Fruit fly (Drosophila melanogaster) whole organism, wandering third instar larva: ENCODE measurements around the gene ATP7.
A peak's percentile ranks its signal among the peaks of the same experiment; 100 is the strongest.

ENCODE experiments used
- Abd-B ChIP-seq: fragments of >200 bp; optimal IDR thresholded peaks from 2 replicates; lab custom pipeline; 2017; ENCODE audit warnings: missing biosample characterization, missing genetic modification characterization
- CG32264 ChIP-seq: fragments of 200-800 bp; sonication (Bioruptor generic); optimal IDR thresholded peaks from 2 replicates; lab custom pipeline; 2016; ENCODE audit warnings: missing biosample characterization, missing genetic modification characterization
- CG9705 ChIP-seq: fragments of 200-800 bp; sonication (Bioruptor generic); optimal IDR thresholded peaks from 2 replicates; lab custom pipeline; 2018; ENCODE audit warnings: missing biosample characterization, mild to moderate bottlenecking, missing genetic modification characterization
- CrebA ChIP-seq: fragments of 200-800 bp; sonication (Bioruptor generic); optimal IDR thresholded peaks from 2 replicates; lab custom pipeline; 2016; ENCODE audit warnings: missing biosample characterization, mild to moderate bottlenecking, missing genetic modification characterization, borderline replicate concordance
- Dfd ChIP-seq: fragments of >200 bp; optimal IDR thresholded peaks from 2 replicates; lab custom pipeline; 2017; ENCODE audit warnings: missing biosample characterization, missing genetic modification characterization
- Dif ChIP-seq: fragments of 200-275, 200-300 bp; sonication (Bioruptor generic); optimal IDR thresholded peaks from 2 replicates; lab custom pipeline; 2018; ENCODE audit warnings: missing biosample characterization, missing genetic modification characterization; ENCODE audit not compliant: partially characterized antibody
- GATAd ChIP-seq: sonication (Bioruptor generic); optimal IDR thresholded peaks from 2 replicates; lab custom pipeline; 2016; ENCODE audit warnings: missing biosample characterization, missing genetic modification characterization
- HLH106 ChIP-seq: fragments of 200-800 bp; optimal IDR thresholded peaks from 3 replicates; lab custom pipeline; 2019; ENCODE audit warnings: missing biosample characterization, mild to moderate bottlenecking, missing genetic modification characterization, moderate library complexity
- Hnf4 ChIP-seq: fragments of 200-800 bp; sonication (Bioruptor generic); optimal IDR thresholded peaks from 2 replicates; lab custom pipeline; 2016; ENCODE audit warnings: missing biosample characterization, mild to moderate bottlenecking, missing genetic modification characterization
- Hr78 ChIP-seq: fragments of >200 bp; optimal IDR thresholded peaks from 2 replicates; lab custom pipeline; 2017; ENCODE audit warnings: missing biosample characterization, missing genetic modification characterization
- Jra ChIP-seq: sonication (Bioruptor generic); optimal IDR thresholded peaks from 2 replicates; lab custom pipeline; 2016; ENCODE audit warnings: missing biosample characterization, missing genetic modification characterization
- Mio ChIP-seq: sonication (Bioruptor generic); optimal IDR thresholded peaks from 2 replicates; lab custom pipeline; 2016; ENCODE audit warnings: missing biosample characterization, missing genetic modification characterization
- Myc ChIP-seq: fragments of >200 bp; optimal IDR thresholded peaks from 2 replicates; lab custom pipeline; 2017
- N ChIP-seq: fragments of >200 bp; optimal IDR thresholded peaks from 2 replicates; lab custom pipeline; 2018; ENCODE audit warnings: missing biosample characterization, missing external identifiers, missing genetic modification characterization
- OdsH ChIP-seq: fragments of 200-800 bp; sonication (Bioruptor generic); optimal IDR thresholded peaks from 2 replicates; lab custom pipeline; 2016; ENCODE audit warnings: missing biosample characterization, mild to moderate bottlenecking, missing genetic modification characterization
- Rel ChIP-seq, 2 experiments: fragments of 200-800 bp; sonication (Bioruptor generic) in 1 of 2; optimal IDR thresholded peaks; 2 replicates in 1 of 2; 3 replicates in 1 of 2; lab custom pipeline; 2016 to 2019; ENCODE audit warnings: mild to moderate bottlenecking in 2 of 2, missing biosample characterization in 2 of 2, missing genetic modification characterization in 2 of 2, moderate library complexity in 1 of 2
- Vsx2 ChIP-seq: fragments of 200-300, 225-300 bp; sonication (Bioruptor generic); optimal IDR thresholded peaks from 2 replicates; lab custom pipeline; 2018; ENCODE audit warnings: missing biosample characterization, missing genetic modification characterization; ENCODE audit not compliant: partially characterized antibody
- br ChIP-seq: fragments of 200-800 bp; sonication (Bioruptor generic); optimal IDR thresholded peaks from 2 replicates; lab custom pipeline; 2016; ENCODE audit warnings: missing biosample characterization, missing genetic modification characterization
- brk ChIP-seq: fragments of 200-800 bp; sonication (Bioruptor generic); optimal IDR thresholded peaks from 2 replicates; lab custom pipeline; 2016; ENCODE audit warnings: missing biosample characterization, mild to moderate bottlenecking, missing genetic modification characterization
- dmrt93B ChIP-seq: fragments of 200-800 bp; sonication (Bioruptor generic); optimal IDR thresholded peaks from 2 replicates; lab custom pipeline; 2018; ENCODE audit warnings: missing biosample characterization, mild to moderate bottlenecking, missing genetic modification characterization
- dsf ChIP-seq: sonication (Bioruptor generic); optimal IDR thresholded peaks from 2 replicates; lab custom pipeline; 2016; ENCODE audit warnings: missing biosample characterization, missing genetic modification characterization, borderline replicate concordance
- ey ChIP-seq: fragments of 200-800 bp; sonication (Bioruptor generic); optimal IDR thresholded peaks from 2 replicates; lab custom pipeline; 2016; ENCODE audit warnings: missing biosample characterization, missing genetic modification characterization
- foxo ChIP-seq, 2 experiments: fragments of 200-800 bp; sonication (Bioruptor generic); optimal IDR thresholded peaks; 2 replicates in 1 of 2; 3 replicates in 1 of 2; lab custom pipeline; 2016 to 2017; ENCODE audit warnings: missing biosample characterization in 2 of 2, missing genetic modification characterization in 2 of 2
- fru ChIP-seq: fragments of 200-800 bp; sonication (Bioruptor generic); optimal IDR thresholded peaks from 3 replicates; lab custom pipeline; 2016; ENCODE audit warnings: missing biosample characterization, mild to moderate bottlenecking, missing genetic modification characterization
- h ChIP-seq: fragments of 200-800 bp; sonication (Bioruptor generic); optimal IDR thresholded peaks from 3 replicates; lab custom pipeline; 2016; ENCODE audit warnings: missing biosample characterization, mild to moderate bottlenecking, missing genetic modification characterization
- jim ChIP-seq: fragments of 175-275, 200-325 bp; sonication (Bioruptor generic); optimal IDR thresholded peaks from 2 replicates; lab custom pipeline; 2016; ENCODE audit warnings: missing biosample characterization, mild to moderate bottlenecking, missing genetic modification characterization
- lola ChIP-seq: fragments of >200 bp; optimal IDR thresholded peaks from 2 replicates; lab custom pipeline; 2017; ENCODE audit warnings: missing biosample characterization, missing genetic modification characterization
- pan ChIP-seq: fragments of >200 bp; optimal IDR thresholded peaks from 2 replicates; lab custom pipeline; 2017
- psq ChIP-seq: fragments of 200-800 bp; sonication (Bioruptor generic); optimal IDR thresholded peaks from 3 replicates; lab custom pipeline; 2017; ENCODE audit warnings: missing biosample characterization, mild to moderate bottlenecking, missing genetic modification characterization, moderate library complexity
- rgr ChIP-seq: fragments of 200-800 bp; sonication (Bioruptor generic); optimal IDR thresholded peaks from 3 replicates; lab custom pipeline; 2016; ENCODE audit warnings: missing biosample characterization, mild to moderate bottlenecking, missing genetic modification characterization
- sage ChIP-seq: fragments of 200-800 bp; sonication (Bioruptor generic); optimal IDR thresholded peaks from 2 replicates; lab custom pipeline; 2016; ENCODE audit warnings: missing biosample characterization, mild to moderate bottlenecking, missing genetic modification characterization
- sv ChIP-seq: fragments of 200-800 bp; sonication (Bioruptor generic); optimal IDR thresholded peaks from 3 replicates; lab custom pipeline; 2016; ENCODE audit warnings: missing biosample characterization, missing genetic modification characterization
- tai ChIP-seq: sonication (Bioruptor generic); optimal IDR thresholded peaks from 2 replicates; lab custom pipeline; 2016; ENCODE audit warnings: missing biosample characterization, missing genetic modification characterization
- usp ChIP-seq: fragments of >200 bp; optimal IDR thresholded peaks from 2 replicates; lab custom pipeline; 2017; ENCODE audit warnings: missing biosample characterization, missing genetic modification characterization

ATP7 gene

DNA sequence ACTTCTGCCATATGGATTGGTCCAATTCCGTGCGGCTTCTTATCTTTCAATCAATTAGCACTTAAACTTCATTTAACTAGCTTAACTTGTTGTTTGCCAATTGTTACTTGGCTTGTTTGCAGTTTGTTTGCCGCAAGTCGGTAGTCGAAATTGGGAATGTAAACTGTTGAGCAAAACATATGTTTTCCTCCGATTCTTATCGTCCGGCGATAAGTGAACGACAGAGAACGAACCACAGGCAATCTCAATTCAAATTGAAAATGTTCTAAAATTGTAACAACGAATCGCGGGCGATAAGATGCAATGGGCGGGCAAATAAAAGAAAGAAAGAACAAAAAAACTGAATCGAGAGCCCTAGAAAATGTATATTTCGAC lies 3.6 kb downstream of the ATP7 start:
- TF ChIP-seq CG9705 (no peak), CrebA (GFP tag; lab: Kevin White, UChicago) (no peak), pan (no peak), brk (GFP tag; lab: Kevin White, UChicago) (no peak), GATAd (no peak), fru (no peak), ey (GFP tag; lab: Kevin White, UChicago) (no peak), CG32264 (GFP tag; lab: Kevin White, UChicago) (no peak), Abd-B (GFP tag; lab: Kevin White, UChicago) (no peak)

DNA sequence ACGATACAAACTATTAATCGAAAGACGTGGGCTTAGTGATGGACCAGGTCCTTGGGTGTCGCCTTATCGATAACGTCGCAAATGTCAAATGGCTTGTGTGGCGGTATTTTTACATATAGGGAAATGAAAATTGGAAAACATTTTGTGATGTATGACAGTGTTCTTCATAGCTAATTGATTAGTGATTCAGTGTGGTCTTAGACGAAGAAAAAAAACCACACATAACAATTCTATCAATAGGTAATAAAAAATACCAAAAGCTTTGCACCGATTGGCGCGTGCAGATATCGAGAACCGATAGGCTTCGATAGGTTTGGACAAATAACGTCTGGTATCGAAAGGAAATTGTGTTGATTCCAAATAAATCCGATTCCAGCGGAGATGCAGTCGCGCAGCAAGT lies 14.0 kb downstream of the ATP7 start, which contains the start of the genes Nrd1 and CG1847:
TSS of gene Nrd1 (minus strand) at position 28 of the 400 bp plus-strand sequence.
TSS of gene CG1847 (plus strand) at position 305 of the 400 bp plus-strand sequence.
- TF ChIP-seq ey (GFP tag; lab: Kevin White, UChicago) (no peak), Vsx2 (no peak), h (GFP tag; lab: Kevin White, UChicago) (no peak), Jra (no peak)

DNA sequence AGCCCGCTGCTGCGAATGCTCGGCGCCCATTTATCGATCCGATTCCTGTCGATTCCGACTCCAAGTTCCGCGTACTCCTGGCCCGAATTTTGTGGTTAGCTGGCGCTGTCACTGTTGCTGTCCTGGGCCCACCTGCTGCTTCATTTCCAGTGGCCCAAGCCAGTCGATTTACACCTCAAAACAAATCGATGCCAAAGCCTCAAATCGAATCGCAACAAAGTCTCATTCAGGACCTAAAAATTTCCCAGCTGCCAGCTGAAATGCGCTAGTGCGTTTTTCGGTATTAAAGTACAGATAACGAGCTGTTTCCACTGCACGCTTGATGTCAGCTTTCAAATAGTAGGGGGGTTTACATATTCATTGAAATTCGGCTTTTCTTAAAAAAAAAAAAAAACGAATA lies 17.7 kb downstream of the ATP7 start, which contains the start of gene BORCS5:
TSS of gene BORCS5 (minus strand) at position 263 of the 400 bp plus-strand sequence.
- no peak for TF ChIP-seq h (GFP tag; lab: Kevin White, UChicago)
- TF ChIP-seq OdsH (GFP tag; lab: Kevin White, UChicago), result no peak
- no peak for TF ChIP-seq Mio
- no peak for TF ChIP-seq usp (GFP tag; lab: Kevin White, UChicago)
- no peak for TF ChIP-seq HLH106 (tag; lab: Kevin White, UChicago)
- no peak for TF ChIP-seq Hnf4
- TF ChIP-seq sage (GFP tag; lab: Kevin White, UChicago), result no peak
- no peak for TF ChIP-seq Rel (GFP tag; optimal IDR thresholded peaks at IDR 0.05; lab: Kevin White, UChicago)
- TF ChIP-seq Rel (tag; optimal IDR thresholded peaks at IDR 0.05; lab: Kevin White, UChicago), result peak; percentile 86
- TF ChIP-seq fru, result no peak
- TF ChIP-seq dmrt93B (GFP tag; lab: Kevin White, UChicago), result no peak
- TF ChIP-seq CG32264 (GFP tag; lab: Kevin White, UChicago), result no peak
- TF ChIP-seq Myc (lab: Kevin White, UChicago), result no peak
- peak; percentile 4 for TF ChIP-seq Hr78
- no peak for TF ChIP-seq GATAd
- no peak for TF ChIP-seq psq
- no peak for TF ChIP-seq Abd-B (GFP tag; lab: Kevin White, UChicago)
- TF ChIP-seq N (GFP tag; lab: Kevin White, UChicago), result peak; percentile 85
- TF ChIP-seq Vsx2, result no peak
- TF ChIP-seq sv (GFP tag; lab: Kevin White, UChicago), result no peak
- TF ChIP-seq brk (GFP tag; lab: Kevin White, UChicago), result no peak
- TF ChIP-seq dsf (GFP tag; lab: Kevin White, UChicago), result no peak
- TF ChIP-seq foxo (GFP tag; optimal IDR thresholded peaks at IDR 0.05; lab: Kevin White, UChicago), result no peak
- TF ChIP-seq Dfd (GFP tag; lab: Kevin White, UChicago), result no peak
- TF ChIP-seq rgr (GFP tag; lab: Kevin White, UChicago), result no peak
- TF ChIP-seq CrebA (GFP tag; lab: Kevin White, UChicago), result no peak
- no peak for TF ChIP-seq ey (GFP tag; lab: Kevin White, UChicago)
- no peak for TF ChIP-seq lola (GFP tag; lab: Kevin White, UChicago)

DNA sequence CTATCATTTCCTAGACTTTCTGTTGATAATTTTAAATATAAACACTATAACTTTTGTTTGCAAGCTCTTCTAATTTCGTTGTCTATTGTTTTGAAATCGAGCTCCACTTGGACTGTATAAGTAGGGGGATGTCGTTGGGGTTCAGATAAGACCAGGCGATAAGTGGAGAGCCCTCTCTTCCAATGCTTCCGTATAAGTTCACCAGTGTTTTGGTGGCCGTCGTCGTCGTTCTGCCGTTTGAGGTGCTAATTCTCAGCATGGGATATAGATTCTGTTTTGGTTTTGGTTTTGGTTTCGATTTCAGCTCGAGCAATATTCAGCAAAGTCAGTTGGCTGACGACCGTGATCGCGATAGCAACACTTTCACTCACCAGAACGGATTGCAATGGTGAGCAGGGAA lies 18.3 kb downstream of the ATP7 start, which contains the start of gene CG15739:
TSS of gene CG15739 (plus strand) at position 204 of the 400 bp plus-strand sequence.
- TF ChIP-seq Dif (GFP tag; lab: Kevin White, UChicago) (no peak), br (GFP tag; lab: Kevin White, UChicago) (no peak), psq (no peak), OdsH (GFP tag; lab: Kevin White, UChicago) (no peak)

DNA sequence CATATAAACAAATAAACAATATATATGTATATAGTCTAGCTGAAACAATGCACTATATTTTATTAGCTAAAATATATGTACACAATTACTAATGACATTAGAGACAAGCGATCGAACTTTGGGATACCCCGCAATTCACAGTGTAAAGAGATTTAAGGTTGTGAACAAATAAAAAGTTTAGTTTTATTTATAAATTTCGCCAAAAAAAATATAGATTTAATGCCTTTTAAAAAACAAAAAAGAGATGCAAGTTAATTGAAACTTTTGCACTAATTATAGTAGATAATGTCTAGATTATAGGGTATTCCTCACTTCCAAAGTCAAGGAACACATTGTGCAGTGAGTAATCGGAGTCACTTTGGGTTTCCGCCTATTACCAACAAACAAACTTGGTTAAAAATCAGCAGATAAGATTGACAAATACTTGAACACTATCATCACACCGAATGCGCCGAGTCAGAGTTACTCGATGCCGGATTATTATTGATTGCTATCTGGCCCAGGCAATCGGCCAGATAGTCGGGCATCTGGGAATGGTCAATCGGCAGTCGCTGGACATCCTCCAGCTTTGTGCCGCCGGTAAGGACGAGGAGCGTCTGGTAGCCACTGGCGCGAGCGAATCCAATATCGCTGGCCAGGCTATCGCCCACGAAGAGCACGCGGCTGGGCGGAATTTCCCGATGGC lies 20.5 kb downstream of the ATP7 start:
- TF ChIP-seq Hr78 (no peak), jim (no peak), CG32264 (GFP tag; lab: Kevin White, UChicago) (no peak), Dfd (GFP tag; lab: Kevin White, UChicago) (no peak), foxo (GFP tag; optimal IDR thresholded peaks at IDR 0.05; lab: Kevin White, UChicago) (no peak), ey (GFP tag; lab: Kevin White, UChicago) (no peak), tai (no peak), Myc (lab: Kevin White, UChicago) (no peak), fru (no peak)
